Fruit fly (Drosophila melanogaster) whole organism, prepupa: Measurements from ENCODE around the gene CG3164.

ENCODE experiments used
- CG11294 ChIP-seq: fragments of 200-800 bp; sonication (Bioruptor generic); IDR thresholded peaks from 2 replicates; pipeline ENCODE4 v1.3.6; 2022; ENCODE audit warnings: missing biosample characterization, missing genetic modification characterization
- CG16779 ChIP-seq: fragments of 200-800 bp; sonication (Bioruptor generic); optimal IDR thresholded peaks from 3 replicates; lab custom pipeline; 2017; ENCODE audit warnings: missing biosample characterization, mild to moderate bottlenecking, missing genetic modification characterization
- CG31627 ChIP-seq: fragments of 200-800 bp; sonication (Bioruptor generic); optimal IDR thresholded peaks from 3 replicates; lab custom pipeline; 2016; ENCODE audit warnings: missing biosample characterization, missing genetic modification characterization
- CG34406 ChIP-seq: fragments of 200-800 bp; sonication (Bioruptor generic); optimal IDR thresholded peaks from 3 replicates; lab custom pipeline; 2016; ENCODE audit warnings: missing biosample characterization, missing genetic modification characterization
- CG6276 ChIP-seq: fragments of 200-800 bp; sonication (Bioruptor generic); optimal IDR thresholded peaks from 2 replicates; lab custom pipeline; 2017; ENCODE audit warnings: missing biosample characterization, mild to moderate bottlenecking, missing genetic modification characterization
- CG6854 ChIP-seq: fragments of 200-800 bp; sonication (Bioruptor generic); optimal IDR thresholded peaks from 2 replicates; lab custom pipeline; 2017; ENCODE audit warnings: missing biosample characterization, mild to moderate bottlenecking, missing genetic modification characterization
- Eip75B ChIP-seq: fragments of 200-800 bp; sonication (Bioruptor generic); optimal IDR thresholded peaks from 3 replicates; lab custom pipeline; 2016; ENCODE audit warnings: missing biosample characterization, missing genetic modification characterization
- Ets21C ChIP-seq: fragments of 200-800 bp; sonication (Bioruptor generic); optimal IDR thresholded peaks from 3 replicates; lab custom pipeline; 2016; ENCODE audit warnings: missing biosample characterization, missing genetic modification characterization
- Hr38 ChIP-seq: sonication (Bioruptor generic); optimal IDR thresholded peaks from 2 replicates; lab custom pipeline; 2016; ENCODE audit warnings: missing biosample characterization, missing genetic modification characterization
- Hr39 ChIP-seq: fragments of 200-800 bp; sonication (Bioruptor generic); optimal IDR thresholded peaks from 2 replicates; lab custom pipeline; 2016; ENCODE audit warnings: missing biosample characterization, missing genetic modification characterization
- eg ChIP-seq: fragments of 200-800 bp; sonication (Bioruptor generic); IDR thresholded peaks from 3 replicates; pipeline ENCODE4 v1.3.6; 2022; ENCODE audit warnings: missing biosample characterization, missing genetic modification characterization
- fd59A ChIP-seq: fragments of 200-800 bp; sonication (Bioruptor generic); optimal IDR thresholded peaks from 2 replicates; lab custom pipeline; 2017; ENCODE audit warnings: missing biosample characterization, mild to moderate bottlenecking, missing genetic modification characterization, missing genetic modification reagents
- fkh ChIP-seq: fragments of 200-800 bp; sonication (Bioruptor generic); optimal IDR thresholded peaks from 3 replicates; lab custom pipeline; 2017; ENCODE audit warnings: missing biosample characterization, mild to moderate bottlenecking, missing genetic modification characterization, moderate library complexity
- lz ChIP-seq: fragments of 200-800 bp; sonication (Bioruptor generic); optimal IDR thresholded peaks from 3 replicates; lab custom pipeline; 2016; ENCODE audit warnings: missing biosample characterization, missing genetic modification characterization

DNA sequence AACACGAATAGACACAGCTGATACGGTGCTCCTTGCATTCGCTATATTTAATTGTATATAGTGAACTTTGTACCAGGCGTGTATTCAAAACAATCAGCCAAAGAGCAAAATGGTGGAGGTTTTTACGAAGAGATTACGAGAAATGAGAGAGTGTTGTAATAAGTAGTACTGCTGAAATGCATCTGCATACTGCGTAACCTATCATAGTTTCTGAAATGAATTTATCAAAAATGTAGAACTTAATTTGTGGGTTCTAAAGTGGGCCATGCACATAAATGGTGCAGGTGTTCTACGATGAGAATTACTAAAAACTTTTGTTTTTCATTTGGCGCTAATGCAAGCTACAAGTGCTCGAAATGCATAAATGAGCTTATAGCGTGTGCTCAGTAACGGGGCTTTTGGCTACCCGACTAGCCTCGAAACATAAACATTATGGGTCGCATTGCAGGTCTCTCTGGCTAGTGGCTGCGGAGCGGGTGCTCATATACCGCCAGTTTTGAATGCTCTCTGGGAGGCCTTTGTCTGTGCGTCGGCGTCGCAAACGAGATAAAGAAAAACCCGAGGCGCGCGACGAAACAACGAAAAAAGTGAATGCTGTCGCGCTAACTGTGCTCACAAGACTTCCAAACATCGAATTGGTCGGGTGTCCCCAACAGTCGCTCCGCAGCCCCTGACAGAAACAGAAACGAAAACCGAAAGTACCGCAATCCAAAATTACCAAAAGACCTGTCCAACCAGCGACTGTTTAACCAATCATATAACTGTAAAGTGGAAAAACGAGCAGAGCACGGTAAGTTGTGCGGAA, 1.1 kb upstream of the CG3164 start, which contains the start of gene Gs1:
- no peak for TF ChIP-seq CG31627 (GFP tag; lab: Kevin White, UChicago)
- TF ChIP-seq lz (GFP tag; lab: Kevin White, UChicago) = no peak
- peak; percentile 48 for TF ChIP-seq fkh (GFP tag; lab: Kevin White, UChicago)
- no peak for TF ChIP-seq Hr39 (GFP tag; lab: Kevin White, UChicago)
- no peak for TF ChIP-seq Eip75B (GFP tag; lab: Kevin White, UChicago)
- peak; percentile 70; the same call in 1 of the 3 replicates for TF ChIP-seq eg
- peak; percentile 39 for TF ChIP-seq CG16779 (tag; lab: Kevin White, UChicago)
- peak; percentile 37 for TF ChIP-seq CG6854 (GFP tag; lab: Kevin White, UChicago)
- no peak for TF ChIP-seq Ets21C (GFP tag; lab: Kevin White, UChicago)
- no peak for TF ChIP-seq fd59A
- peak; percentile 86 for TF ChIP-seq CG6276 (GFP tag; lab: Kevin White, UChicago)
- no peak for TF ChIP-seq CG34406 (GFP tag; lab: Kevin White, UChicago)
- TF ChIP-seq CG11294 (GFP tag; lab: Robert Waterston, UW) = no peak
- no peak for TF ChIP-seq Hr38 (GFP tag; lab: Kevin White, UChicago)
